Fruit fly (Drosophila melanogaster) whole organism: Measurements from ENCODE around the gene CG17359.

Experiments
- CG8478 ChIP-seq: fragments of >200 bp; optimal IDR thresholded peaks from 2 replicates; lab custom pipeline; 2018; ENCODE audit warnings: inconsistent platforms
- pan ChIP-seq: fragments of >200 bp; optimal IDR thresholded peaks from 2 replicates; lab custom pipeline; 2017

- TF ChIP-seq pan (lab: Kevin White, UChicago) (no peak), CG8478 (no peak)
Measured at dm6 chr3L:13973377-13974111, 25.5 kb downstream of the CG17359 start, which contains the start of the genes CG13738 and Hsc70-1.
